Worm (Caenorhabditis elegans) whole organism, L4 larva: ENCODE data around the gene Y41G9A.6.

Experiments used
- skn-1 ChIP-seq: fragments of 150-350 bp; optimal IDR thresholded peaks from 2 replicates; lab custom pipeline; 2014; ENCODE audit warnings: missing biosample characterization, missing genetic modification characterization
- unc-39 ChIP-seq: sonication (generic microtip); optimal IDR thresholded peaks from 2 replicates; lab custom pipeline; 2017; ENCODE audit warnings: missing biosample characterization, missing genetic modification characterization

DNA sequence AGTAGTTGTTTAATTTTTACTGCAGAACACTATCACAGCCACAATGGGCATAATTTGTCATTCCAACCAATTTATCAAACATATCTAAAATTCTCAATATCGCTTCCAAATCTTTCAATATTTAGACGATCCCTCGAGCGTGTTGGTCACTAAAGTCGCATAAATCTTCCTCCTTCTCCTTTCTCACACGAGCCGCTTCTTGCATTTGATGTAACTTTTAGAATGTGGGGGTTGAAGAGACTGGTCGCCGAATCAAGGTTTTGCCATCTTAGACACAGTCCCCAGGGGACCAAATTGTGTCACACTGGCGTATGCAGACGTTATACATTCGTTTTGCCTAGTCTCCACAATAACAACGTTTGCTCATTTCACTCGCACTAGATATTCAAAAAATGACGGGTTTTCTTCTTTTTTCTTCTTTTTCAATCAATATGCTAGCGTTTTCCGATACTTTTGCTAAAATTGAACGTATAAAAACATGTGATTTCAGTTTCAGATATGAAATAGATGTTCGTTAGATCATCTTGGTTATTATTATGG is 46.1 kb downstream of the Y41G9A.6 start, which contains the start of gene gbb-1:
- TF ChIP-seq unc-39 (no peak), skn-1 (no peak)
